Worm (Caenorhabditis elegans) whole organism, dauer: Measurements from ENCODE around the gene Y69A2AR.19.

Experiments used
- unc-62 ChIP-seq: sonication (generic microtip); optimal IDR thresholded peaks from 2 replicates; lab custom pipeline; 2017; ENCODE audit warnings: missing biosample characterization, missing genetic modification reagents, missing genetic modification characterization

Gene Y69A2AR.19

ce11 chrIV:2488520-2488919, at the start of gene Y69A2AR.19:
Gene Y69A2AR.19 (plus strand): TSS chrIV:2488820.
- TF ChIP-seq unc-62 (GFP tag; lab: Kevin White, UChicago): no peak

ce11 chrIV:2451233-2451632, 37.4 kb upstream of the Y69A2AR.19 start, which contains the start of gene C45G7.13:
Gene C45G7.13 (minus strand): TSS chrIV:2451333.
- TF ChIP-seq unc-62 (GFP tag; lab: Kevin White, UChicago): no peak

- no peak for TF ChIP-seq unc-62 (GFP tag; lab: Kevin White, UChicago)
Observed at ce11 chrIV:2451655-2452054, 37.0 kb upstream of the Y69A2AR.19 start.

- TF ChIP-seq unc-62 (GFP tag; lab: Kevin White, UChicago): no peak
Observed at ce11 chrIV:2455128-2455527, 33.5 kb upstream of the Y69A2AR.19 start.

ce11 chrIV:2461396-2461795, 27.2 kb upstream of the Y69A2AR.19 start:
- no peak for TF ChIP-seq unc-62 (GFP tag; lab: Kevin White, UChicago)

- no peak for TF ChIP-seq unc-62 (GFP tag; lab: Kevin White, UChicago)
Observed at ce11 chrIV:2463311-2463710, 25.3 kb upstream of the Y69A2AR.19 start, which contains the start of gene cdh-10. Gene cdh-10 (minus strand): TSS chrIV:2463369.

- no peak for TF ChIP-seq unc-62 (GFP tag; lab: Kevin White, UChicago)
Observed at ce11 chrIV:2464156-2464555, 24.5 kb upstream of the Y69A2AR.19 start, which contains the start of gene ilys-3. Gene ilys-3 (plus strand): TSS chrIV:2464456.

ce11 chrIV:2466249-2466648, 22.4 kb upstream of the Y69A2AR.19 start:
- no peak for TF ChIP-seq unc-62 (GFP tag; lab: Kevin White, UChicago)

- TF ChIP-seq unc-62 (GFP tag; lab: Kevin White, UChicago): no peak
Observed at ce11 chrIV:2467378-2467777, 21.2 kb upstream of the Y69A2AR.19 start, which contains the start of gene ilys-2. Gene ilys-2 (plus strand): TSS chrIV:2467678.

ce11 chrIV:2470114-2470513, 18.5 kb upstream of the Y69A2AR.19 start, which contains the start of gene ilys-1:
Gene ilys-1 (plus strand): TSS chrIV:2470414.
- TF ChIP-seq unc-62 (GFP tag; lab: Kevin White, UChicago): no peak

ce11 chrIV:2476386-2476785, 12.2 kb upstream of the Y69A2AR.19 start, which contains the start of gene grd-16:
Gene grd-16 (plus strand): TSS chrIV:2476686.
- TF ChIP-seq unc-62 (GFP tag; lab: Kevin White, UChicago): no peak

- no peak for TF ChIP-seq unc-62 (GFP tag; lab: Kevin White, UChicago)
Observed at ce11 chrIV:2481955-2482354, 6.7 kb upstream of the Y69A2AR.19 start, which contains the start of gene Y69A2AL.2. Gene Y69A2AL.2 (plus strand): TSS chrIV:2482255.

- TF ChIP-seq unc-62 (GFP tag; lab: Kevin White, UChicago): no peak
Observed at ce11 chrIV:2495118-2495785, 6.6 kb downstream of the Y69A2AR.19 start, which contains the start of the genes ccdc-12 and Y69A2AR.18. Gene ccdc-12 (minus strand): TSS chrIV:2495174. Gene Y69A2AR.18 (plus strand): TSS chrIV:2495735.

- TF ChIP-seq unc-62 (GFP tag; lab: Kevin White, UChicago): no peak
Observed at ce11 chrIV:2496084-2496483, 7.5 kb downstream of the Y69A2AR.19 start.

- TF ChIP-seq unc-62 (GFP tag; lab: Kevin White, UChicago): no peak
Observed at ce11 chrIV:2497615-2498183, 9.1 kb downstream of the Y69A2AR.19 start, which contains the start of gene Y69A2AR.16. Gene Y69A2AR.16 (plus strand): TSS chrIV:2497803.

- TF ChIP-seq unc-62 (GFP tag; lab: Kevin White, UChicago): no peak
Observed at ce11 chrIV:2507824-2508223, 19.2 kb downstream of the Y69A2AR.19 start, which contains the start of gene Y69A2AR.22. Gene Y69A2AR.22 (minus strand): TSS chrIV:2507924.
